Worm (Caenorhabditis elegans) whole organism, L2 larva: Measurements from ENCODE around the gene rgs-3.

ENCODE experiments used
- C34F6.9 ChIP-seq: fragments of 150-350 bp; optimal IDR thresholded peaks from 2 replicates; lab custom pipeline; 2014; ENCODE audit warnings: missing biosample characterization, missing genetic modification characterization
- F13H6.1 ChIP-seq: sonication (generic microtip); optimal IDR thresholded peaks from 2 replicates; lab custom pipeline; 2016; ENCODE audit warnings: missing genetic modification characterization, missing compliant biosample characterization
- R02D3.7 ChIP-seq: fragments of 150-350 bp; optimal IDR thresholded peaks from 2 replicates; lab custom pipeline; 2014; ENCODE audit warnings: missing biosample characterization, missing genetic modification characterization
- Y55F3AM.14 ChIP-seq: fragments of 200-800 bp; sonication (Bioruptor generic); optimal IDR thresholded peaks from 2 replicates; lab custom pipeline; 2018; ENCODE audit warnings: mild to moderate bottlenecking, missing genetic modification characterization, missing compliant biosample characterization
- ZK546.5 ChIP-seq: sonication (generic microtip); optimal IDR thresholded peaks from 2 replicates; lab custom pipeline; 2017; ENCODE audit warnings: missing biosample characterization, missing genetic modification characterization
- alr-1 ChIP-seq: fragments of 150-350 bp; optimal IDR thresholded peaks from 2 replicates; lab custom pipeline; 2014; ENCODE audit warnings: missing biosample characterization, missing genetic modification characterization
- aly-2 ChIP-seq: fragments of 150-350 bp; optimal IDR thresholded peaks from 2 replicates; lab custom pipeline; 2014; ENCODE audit warnings: missing biosample characterization, missing genetic modification characterization
- blmp-1 ChIP-seq: sonication (generic microtip); optimal IDR thresholded peaks from 2 replicates; lab custom pipeline; 2017; ENCODE audit warnings: missing genetic modification characterization, mild to moderate bottlenecking, missing compliant biosample characterization, antibody characterized with exemption, moderate library complexity; ENCODE audit not compliant: insufficient read depth
- ceh-16 ChIP-seq: fragments of 150-350 bp; optimal IDR thresholded peaks from 2 replicates; lab custom pipeline; 2014; ENCODE audit warnings: missing biosample characterization, missing genetic modification characterization
- ceh-82 ChIP-seq: fragments of 150-350 bp; optimal IDR thresholded peaks from 2 replicates; lab custom pipeline; 2014; ENCODE audit warnings: missing biosample characterization, missing genetic modification characterization
- crh-2 ChIP-seq: sonication (generic microtip); optimal IDR thresholded peaks from 2 replicates; lab custom pipeline; 2017; ENCODE audit warnings: missing biosample characterization, missing genetic modification characterization
- dmd-4 ChIP-seq: sonication (generic microtip); optimal IDR thresholded peaks from 2 replicates; lab custom pipeline; 2017; ENCODE audit warnings: missing biosample characterization, missing genetic modification characterization
- egl-27 ChIP-seq: sonication (generic microtip); optimal IDR thresholded peaks from 3 replicates; lab custom pipeline; 2017; ENCODE audit warnings: missing biosample characterization, missing genetic modification reagents, missing genetic modification characterization
- elt-1 ChIP-seq: fragments of 150-350 bp; optimal IDR thresholded peaks from 2 replicates; lab custom pipeline; 2014; ENCODE audit warnings: missing biosample characterization, missing genetic modification characterization
- elt-3 ChIP-seq: sonication (generic microtip); optimal IDR thresholded peaks from 2 replicates; lab custom pipeline; 2017; ENCODE audit warnings: missing biosample characterization, missing genetic modification characterization
- fos-1 ChIP-seq: fragments of 150-350 bp; optimal IDR thresholded peaks from 2 replicates; lab custom pipeline; 2014; ENCODE audit warnings: missing biosample characterization, missing genetic modification characterization
- gmeb-1 ChIP-seq: fragments of 150-350 bp; optimal IDR thresholded peaks from 2 replicates; lab custom pipeline; 2014; ENCODE audit warnings: missing biosample characterization, missing genetic modification characterization
- lin-11 ChIP-seq: fragments of 150-350 bp; sonication (generic microtip); optimal IDR thresholded peaks from 2 replicates; lab custom pipeline; 2014; ENCODE audit warnings: missing biosample characterization, missing genetic modification characterization, inconsistent platforms, mixed read lengths
- lin-39 ChIP-seq: fragments of 150-350 bp; optimal IDR thresholded peaks from 2 replicates; lab custom pipeline; 2014; ENCODE audit warnings: missing biosample characterization, missing genetic modification reagents, missing genetic modification characterization
- lsy-2 ChIP-seq, 2 experiments: fragments of 150-350 bp in 1 of 2; sonication (generic microtip) in 1 of 2; optimal IDR thresholded peaks; 2 replicates each; lab custom pipeline; 2014 to 2017; ENCODE audit warnings: missing biosample characterization in 2 of 2, missing genetic modification characterization in 2 of 2
- mab-5 ChIP-seq: fragments of 150-350 bp; optimal IDR thresholded peaks from 2 replicates; lab custom pipeline; 2014; ENCODE audit warnings: missing biosample characterization, missing genetic modification characterization
- mbf-1 ChIP-seq: sonication (generic microtip); optimal IDR thresholded peaks from 2 replicates; lab custom pipeline; 2017; ENCODE audit warnings: missing biosample characterization, missing genetic modification characterization
- mdl-1 ChIP-seq, 2 experiments: fragments of 150-350 bp in 1 of 2; sonication (generic microtip) in 1 of 2; optimal IDR thresholded peaks; 2 replicates each; lab custom pipeline; 2017; ENCODE audit warnings: missing biosample characterization in 2 of 2, missing genetic modification characterization in 2 of 2
- nhr-10 ChIP-seq: sonication (generic microtip); optimal IDR thresholded peaks from 2 replicates; lab custom pipeline; 2017; ENCODE audit warnings: missing biosample characterization, missing genetic modification characterization
- nhr-11 ChIP-seq: fragments of 150-350 bp; optimal IDR thresholded peaks from 2 replicates; lab custom pipeline; 2014; ENCODE audit warnings: missing biosample characterization, missing genetic modification characterization
- nhr-12 ChIP-seq: fragments of 150-350 bp; optimal IDR thresholded peaks from 2 replicates; lab custom pipeline; 2014; ENCODE audit warnings: missing biosample characterization, missing genetic modification characterization
- nhr-129 ChIP-seq: fragments of 150-350 bp; optimal IDR thresholded peaks from 2 replicates; lab custom pipeline; 2014; ENCODE audit warnings: missing biosample characterization, missing genetic modification characterization
- nhr-21 ChIP-seq: fragments of 150-350 bp; optimal IDR thresholded peaks from 2 replicates; lab custom pipeline; 2014; ENCODE audit warnings: missing biosample characterization, missing genetic modification characterization
- nhr-23 ChIP-seq: fragments of 150-350 bp; optimal IDR thresholded peaks from 2 replicates; lab custom pipeline; 2014; ENCODE audit warnings: missing biosample characterization, missing genetic modification reagents, missing genetic modification characterization
- nhr-25 ChIP-seq: fragments of 150-350 bp; sonication (generic microtip); optimal IDR thresholded peaks from 3 replicates; lab custom pipeline; 2014; ENCODE audit warnings: missing biosample characterization, missing genetic modification characterization
- nhr-6 ChIP-seq: fragments of 150-350 bp; optimal IDR thresholded peaks from 2 replicates; lab custom pipeline; 2014; ENCODE audit warnings: missing biosample characterization, missing genetic modification characterization
- peb-1 ChIP-seq: fragments of 150-350 bp; optimal IDR thresholded peaks from 2 replicates; lab custom pipeline; 2014; ENCODE audit warnings: missing biosample characterization, missing genetic modification characterization
- sem-4 ChIP-seq: fragments of 150-350 bp; optimal IDR thresholded peaks from 2 replicates; lab custom pipeline; 2014; ENCODE audit warnings: missing biosample characterization, missing genetic modification reagents, missing genetic modification characterization
- sma-3 ChIP-seq: sonication (generic microtip); optimal IDR thresholded peaks from 2 replicates; lab custom pipeline; 2016; ENCODE audit warnings: missing genetic modification reagents, missing genetic modification characterization, missing compliant biosample characterization
- sma-9 ChIP-seq, 2 experiments: fragments of 150-350 bp in 1 of 2; sonication (generic microtip) in 1 of 2; optimal IDR thresholded peaks; 2 replicates each; lab custom pipeline; 2014 to 2016; ENCODE audit warnings: missing genetic modification characterization in 2 of 2, mild to moderate bottlenecking in 1 of 2, missing biosample characterization in 1 of 2, missing compliant biosample characterization in 1 of 2, missing genetic modification reagents in 1 of 2, moderate library complexity in 1 of 2
- snpc-4 ChIP-seq: fragments of 150-350 bp; optimal IDR thresholded peaks from 2 replicates; lab custom pipeline; 2014; ENCODE audit warnings: missing biosample characterization, missing genetic modification characterization
- unc-39 ChIP-seq: fragments of 150-350 bp; optimal IDR thresholded peaks from 2 replicates; lab custom pipeline; 2014; ENCODE audit warnings: missing biosample characterization, missing genetic modification characterization
- unc-55 ChIP-seq: fragments of 150-350 bp; sonication (generic microtip); optimal IDR thresholded peaks from 3 replicates; lab custom pipeline; 2014; ENCODE audit warnings: missing biosample characterization, missing genetic modification reagents, missing genetic modification characterization
- unc-62 ChIP-seq: fragments of 150-350 bp; optimal IDR thresholded peaks from 2 replicates; lab custom pipeline; 2014; ENCODE audit warnings: missing biosample characterization, missing genetic modification reagents, missing genetic modification characterization
- zag-1 ChIP-seq: fragments of 150-350 bp; optimal IDR thresholded peaks from 2 replicates; lab custom pipeline; 2014; ENCODE audit warnings: missing biosample characterization, missing genetic modification characterization
- ztf-1 ChIP-seq: fragments of 200-800 bp; sonication (Bioruptor generic); conservative IDR thresholded peaks from 2 replicates; pipeline ENCODE4 v1.3.6; 2022; ENCODE audit warnings: missing genetic modification characterization, missing compliant biosample characterization
- ztf-11 ChIP-seq: sonication (generic microtip); optimal IDR thresholded peaks from 2 replicates; lab custom pipeline; 2017; ENCODE audit warnings: missing biosample characterization, missing genetic modification characterization
- ztf-4 ChIP-seq: fragments of 150-350 bp; optimal IDR thresholded peaks from 2 replicates; lab custom pipeline; 2014; ENCODE audit warnings: missing biosample characterization, missing genetic modification characterization

The rgs-3 gene

DNA sequence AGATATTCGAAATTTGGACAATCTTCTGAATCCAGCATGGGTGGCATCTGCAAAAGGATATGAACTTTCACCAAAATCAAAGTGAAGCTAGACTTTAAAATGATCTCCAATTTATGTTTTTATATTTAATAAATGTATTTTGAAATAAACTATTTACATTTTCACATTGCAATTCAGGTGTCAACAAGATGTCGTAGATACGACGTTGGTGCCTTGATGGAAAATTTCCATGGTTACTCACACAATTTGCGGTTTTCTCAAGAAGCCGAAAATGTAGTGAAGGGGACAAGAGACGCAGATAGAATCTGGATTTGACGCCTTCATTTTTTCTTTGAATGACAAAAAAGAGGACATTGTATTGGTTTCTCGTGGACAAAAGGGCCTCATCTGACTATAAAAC, at the start of gene rgs-3:
rgs-3 (plus strand) TSS at position 301 of the 400 bp plus-strand sequence.
- TF ChIP-seq sma-9 (GFP tag; optimal IDR thresholded peaks at IDR 0.05; lab: Kevin White, UChicago) (no peak), sma-9 (tag; optimal IDR thresholded peaks at IDR 0.05; lab: Kevin White, UChicago) (no peak), nhr-25 (tag; lab: Kevin White, UChicago) (no peak), blmp-1 (tag; lab: Kevin White, UChicago) (no peak), lin-39 (no peak), R02D3.7 (no peak), aly-2 (tag; lab: Kevin White, UChicago) (no peak), nhr-12 (tag; lab: Kevin White, UChicago) (no peak), mbf-1 (tag; lab: Kevin White, UChicago) (no peak), nhr-6 (tag; lab: Kevin White, UChicago) (no peak), gmeb-1 (tag; lab: Kevin White, UChicago) (no peak)

- peak; percentile 51 for TF ChIP-seq sma-9 (GFP tag; optimal IDR thresholded peaks at IDR 0.05; lab: Kevin White, UChicago)
- no peak for TF ChIP-seq sma-9 (tag; optimal IDR thresholded peaks at IDR 0.05; lab: Kevin White, UChicago)
- peak; percentile 11 for TF ChIP-seq crh-2 (tag; lab: Kevin White, UChicago)
- no peak for TF ChIP-seq unc-55 (GFP tag; lab: Kevin White, UChicago)
- no peak for TF ChIP-seq nhr-21 (tag; lab: Kevin White, UChicago)
- TF ChIP-seq fos-1 (tag; lab: Kevin White, UChicago): peak; percentile 33
- no peak for TF ChIP-seq nhr-129 (tag; lab: Kevin White, UChicago)
- TF ChIP-seq, all 48 proteins: peak for 3
Observed at ce11 chrII:6050120-6050519, 49.5 kb upstream of the rgs-3 start, which contains the start of gene gldc-1. Gene gldc-1 (plus strand): TSS chrII:6050420.

DNA sequence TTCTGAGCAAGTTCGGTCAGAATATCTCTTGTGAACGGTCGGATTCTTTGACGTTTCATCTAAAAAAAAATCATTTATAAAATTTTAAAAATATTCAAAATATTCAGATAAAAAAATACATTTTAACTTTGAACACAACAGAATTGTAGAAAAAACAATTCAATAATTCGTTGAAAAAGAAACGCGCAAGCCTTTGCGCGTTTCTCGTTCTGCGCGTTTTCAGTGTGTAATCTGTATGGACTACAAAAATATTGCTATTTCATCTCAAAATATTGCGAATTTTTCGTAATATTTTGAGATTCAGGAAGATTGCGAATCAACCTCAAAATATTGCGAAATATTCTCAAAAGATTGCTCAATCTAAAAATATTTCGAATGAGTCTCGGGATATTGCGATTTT, 43.7 kb upstream of the rgs-3 start, which contains the start of gene R12C12.7:
R12C12.7 (minus strand) TSS at position 59 of the 400 bp plus-strand sequence.
- TF ChIP-seq nhr-129 (tag; lab: Kevin White, UChicago): no peak
- peak; percentile 19 for TF ChIP-seq unc-55 (GFP tag; lab: Kevin White, UChicago)

ce11 chrII:6061495-6061894, 38.1 kb upstream of the rgs-3 start:
- TF ChIP-seq elt-3 (tag; lab: Kevin White, UChicago) (no peak), ceh-82 (tag; lab: Kevin White, UChicago) (no peak), nhr-21 (tag; lab: Kevin White, UChicago) (peak; percentile 79), fos-1 (tag; lab: Kevin White, UChicago) (peak; percentile 5), mbf-1 (tag; lab: Kevin White, UChicago) (no peak), sma-9 (GFP tag; optimal IDR thresholded peaks at IDR 0.05; lab: Kevin White, UChicago) (peak; percentile 95), sma-9 (tag; optimal IDR thresholded peaks at IDR 0.05; lab: Kevin White, UChicago) (no peak), ztf-11 (tag; lab: Kevin White, UChicago) (no peak), gmeb-1 (tag; lab: Kevin White, UChicago) (peak; percentile 98), aly-2 (tag; lab: Kevin White, UChicago) (no peak), alr-1 (tag; lab: Kevin White, UChicago) (no peak), R02D3.7 (no peak), elt-1 (tag; lab: Kevin White, UChicago) (no peak), snpc-4 (peak; percentile 72), unc-39 (tag; lab: Kevin White, UChicago) (no peak), sma-3 (GFP tag; lab: Kevin White, UChicago) (peak; percentile 90), ceh-16 (tag; lab: Kevin White, UChicago) (peak; percentile 45), mab-5 (tag; lab: Kevin White, UChicago) (peak; percentile 43), unc-55 (GFP tag; lab: Kevin White, UChicago) (peak; percentile 75), C34F6.9 (peak; percentile 70), unc-62 (GFP tag; lab: Kevin White, UChicago) (no peak), ZK546.5 (no peak), nhr-23 (tag; lab: Kevin White, UChicago) (no peak), lsy-2 (tag; optimal IDR thresholded peaks at IDR 0.05; lab: Kevin White, UChicago) (peak; percentile 77 to 91), Y55F3AM.14 (GFP tag; lab: Kevin White, UChicago) (no peak), lin-39 (no peak), ztf-4 (peak; percentile 43), mdl-1 (tag; optimal IDR thresholded peaks at IDR 0.05; lab: Kevin White, UChicago) (no peak), nhr-25 (tag; lab: Kevin White, UChicago) (no peak), dmd-4 (tag; lab: Kevin White, UChicago) (peak; percentile 6), lin-11 (tag; lab: Kevin White, UChicago) (no peak), blmp-1 (tag; lab: Kevin White, UChicago) (peak; percentile 50), nhr-11 (tag; lab: Kevin White, UChicago) (no peak), crh-2 (tag; lab: Kevin White, UChicago) (peak; percentile 77), egl-27 (tag; lab: Kevin White, UChicago) (peak; percentile 36), peb-1 (no peak), sem-4 (peak; percentile 59), nhr-129 (tag; lab: Kevin White, UChicago) (peak; percentile 56), nhr-6 (tag; lab: Kevin White, UChicago) (peak; percentile 72), zag-1 (tag; lab: Kevin White, UChicago) (peak; percentile 4), nhr-12 (tag; lab: Kevin White, UChicago) (no peak), nhr-10 (no peak), ztf-1 (GFP tag; lab: Robert Waterston, UW) (no peak), F13H6.1 (peak; percentile 83)
